Fruit fly (Drosophila melanogaster) whole organism, prepupa: ENCODE results near the gene Prosbeta2R2.

Experiments used
- CG10669 ChIP-seq: fragments of 200-800 bp; sonication (Bioruptor generic); optimal IDR thresholded peaks from 3 replicates; lab custom pipeline; 2018; ENCODE audit warnings: missing biosample characterization, mild to moderate bottlenecking, missing genetic modification characterization, moderate library complexity
- CG11294 ChIP-seq: fragments of 200-800 bp; sonication (Bioruptor generic); IDR thresholded peaks from 2 replicates; pipeline ENCODE4 v1.3.6; 2022; ENCODE audit warnings: missing biosample characterization, missing genetic modification characterization
- CG11762 ChIP-seq: fragments of 200-800 bp; sonication (Bioruptor generic); optimal IDR thresholded peaks from 3 replicates; lab custom pipeline; 2016; ENCODE audit warnings: missing biosample characterization, missing genetic modification characterization; ENCODE audit not compliant: insufficient read depth
- CG11902 ChIP-seq: fragments of 200-800 bp; sonication (Bioruptor generic); optimal IDR thresholded peaks from 3 replicates; lab custom pipeline; 2016; ENCODE audit warnings: missing biosample characterization, missing genetic modification characterization
- CG15336 ChIP-seq: fragments of 200-800 bp; sonication (Bioruptor generic); IDR thresholded peaks from 2 replicates; pipeline ENCODE4 v1.3.6; 2022; ENCODE audit warnings: missing biosample characterization, missing genetic modification characterization
- CG1621 ChIP-seq: fragments of 200-800 bp; sonication (Bioruptor generic); optimal IDR thresholded peaks from 3 replicates; lab custom pipeline; 2018; ENCODE audit warnings: missing biosample characterization, mild to moderate bottlenecking, missing genetic modification characterization
- CG16779 ChIP-seq: fragments of 200-800 bp; sonication (Bioruptor generic); optimal IDR thresholded peaks from 3 replicates; lab custom pipeline; 2017; ENCODE audit warnings: missing biosample characterization, mild to moderate bottlenecking, missing genetic modification characterization
- CG3032 ChIP-seq: fragments of 200-800 bp; optimal IDR thresholded peaks from 2 replicates; lab custom pipeline; 2019; ENCODE audit warnings: missing biosample characterization, mild to moderate bottlenecking, missing genetic modification characterization, moderate library complexity
- CG32006 ChIP-seq: fragments of 200-800 bp; sonication (Bioruptor generic); optimal IDR thresholded peaks from 3 replicates; lab custom pipeline; 2017; ENCODE audit warnings: missing biosample characterization, mild to moderate bottlenecking, missing genetic modification characterization
- CG34406 ChIP-seq: fragments of 200-800 bp; sonication (Bioruptor generic); optimal IDR thresholded peaks from 3 replicates; lab custom pipeline; 2016; ENCODE audit warnings: missing biosample characterization, missing genetic modification characterization
- CG3919 ChIP-seq: fragments of 200-800 bp; sonication (Bioruptor generic); optimal IDR thresholded peaks from 3 replicates; lab custom pipeline; 2016; ENCODE audit warnings: missing biosample characterization, missing genetic modification characterization
- CG6276 ChIP-seq: fragments of 200-800 bp; sonication (Bioruptor generic); optimal IDR thresholded peaks from 2 replicates; lab custom pipeline; 2017; ENCODE audit warnings: missing biosample characterization, mild to moderate bottlenecking, missing genetic modification characterization
- CG6808 ChIP-seq: fragments of 200-800 bp; sonication (Bioruptor generic); optimal IDR thresholded peaks from 3 replicates; lab custom pipeline; 2017; ENCODE audit warnings: missing biosample characterization, missing genetic modification characterization, mild to moderate bottlenecking, moderate library complexity, missing genetic modification reagents
- CG7368 ChIP-seq: fragments of 200-800 bp; sonication (Bioruptor generic); optimal IDR thresholded peaks from 3 replicates; lab custom pipeline; 2016; ENCODE audit warnings: missing biosample characterization, missing genetic modification characterization
- Eip93F ChIP-seq: fragments of 200-800 bp; sonication (Bioruptor generic); optimal IDR thresholded peaks from 2 replicates; lab custom pipeline; 2016; ENCODE audit warnings: missing biosample characterization, mild to moderate bottlenecking, missing genetic modification characterization
- Ets96B ChIP-seq: fragments of 200-800 bp; optimal IDR thresholded peaks from 2 replicates; lab custom pipeline; 2019; ENCODE audit warnings: missing biosample characterization, mild to moderate bottlenecking, missing genetic modification characterization, moderate library complexity
- Gug ChIP-seq: fragments of 200-800 bp; sonication (Bioruptor generic); IDR thresholded peaks from 2 replicates; pipeline ENCODE4 v1.3.6; 2022; ENCODE audit warnings: missing biosample characterization, missing genetic modification characterization
- Hr38 ChIP-seq: sonication (Bioruptor generic); optimal IDR thresholded peaks from 2 replicates; lab custom pipeline; 2016; ENCODE audit warnings: missing biosample characterization, missing genetic modification characterization
- Hr4 ChIP-seq: fragments of 200-800 bp; sonication (Bioruptor generic); optimal IDR thresholded peaks from 3 replicates; lab custom pipeline; 2016; ENCODE audit warnings: missing biosample characterization, missing genetic modification characterization
- Lpt ChIP-seq: fragments of 200-800 bp; sonication (Bioruptor generic); optimal IDR thresholded peaks from 3 replicates; lab custom pipeline; 2016; ENCODE audit warnings: missing biosample characterization, missing genetic modification characterization
- Met ChIP-seq: fragments of 200-800 bp; sonication (Bioruptor generic); optimal IDR thresholded peaks from 3 replicates; lab custom pipeline; 2016; ENCODE audit warnings: missing biosample characterization, missing genetic modification characterization
- OdsH ChIP-seq: fragments of 200-800 bp; sonication (Bioruptor generic); optimal IDR thresholded peaks from 3 replicates; lab custom pipeline; 2016; ENCODE audit warnings: missing biosample characterization, missing genetic modification characterization
- Smox ChIP-seq: fragments of 200-800 bp; sonication (Bioruptor generic); optimal IDR thresholded peaks from 3 replicates; lab custom pipeline; 2016; ENCODE audit warnings: missing biosample characterization, missing genetic modification characterization
- Sox102F ChIP-seq: fragments of 200-800 bp; sonication (Bioruptor generic); optimal IDR thresholded peaks from 2 replicates; lab custom pipeline; 2016; ENCODE audit warnings: missing biosample characterization, mild to moderate bottlenecking, missing genetic modification characterization
- Sox14 ChIP-seq: fragments of 200-800 bp; sonication (Bioruptor generic); optimal IDR thresholded peaks from 3 replicates; lab custom pipeline; 2016; ENCODE audit warnings: missing biosample characterization, missing genetic modification characterization
- achi ChIP-seq: fragments of 200-800 bp; sonication (Bioruptor generic); optimal IDR thresholded peaks from 3 replicates; lab custom pipeline; 2016; ENCODE audit warnings: missing biosample characterization, missing genetic modification characterization
- dac ChIP-seq: fragments of 200-800 bp; sonication (Bioruptor generic); optimal IDR thresholded peaks from 2 replicates; lab custom pipeline; 2017; ENCODE audit warnings: missing biosample characterization, mild to moderate bottlenecking, missing genetic modification characterization
- dsx ChIP-seq: fragments of 200-800 bp; optimal IDR thresholded peaks from 3 replicates; lab custom pipeline; 2019; ENCODE audit warnings: missing biosample characterization, mild to moderate bottlenecking, missing genetic modification characterization, moderate library complexity; ENCODE audit not compliant: poor library complexity, severe bottlenecking
- fd85E ChIP-seq: fragments of 200-800 bp; sonication (Bioruptor generic); optimal IDR thresholded peaks from 3 replicates; lab custom pipeline; 2016; ENCODE audit warnings: missing biosample characterization, missing genetic modification characterization
- fkh ChIP-seq: fragments of 200-800 bp; sonication (Bioruptor generic); optimal IDR thresholded peaks from 3 replicates; lab custom pipeline; 2017; ENCODE audit warnings: missing biosample characterization, mild to moderate bottlenecking, missing genetic modification characterization, moderate library complexity
- lz ChIP-seq: fragments of 200-800 bp; sonication (Bioruptor generic); optimal IDR thresholded peaks from 3 replicates; lab custom pipeline; 2016; ENCODE audit warnings: missing biosample characterization, missing genetic modification characterization
- net ChIP-seq: fragments of 200-800 bp; sonication (Bioruptor generic); optimal IDR thresholded peaks from 3 replicates; lab custom pipeline; 2016; ENCODE audit warnings: missing biosample characterization, missing genetic modification characterization
- pdm3 ChIP-seq: fragments of 200-800 bp; sonication (Bioruptor generic); optimal IDR thresholded peaks from 3 replicates; lab custom pipeline; 2016; ENCODE audit warnings: missing biosample characterization, missing genetic modification characterization
- spab ChIP-seq: fragments of 200-800 bp; sonication (Bioruptor generic); optimal IDR thresholded peaks from 2 replicates; lab custom pipeline; 2017; ENCODE audit warnings: missing biosample characterization, mild to moderate bottlenecking, missing genetic modification characterization, missing genetic modification reagents
- topi ChIP-seq: fragments of 200-800 bp; sonication (Bioruptor generic); optimal IDR thresholded peaks from 3 replicates; lab custom pipeline; 2016; ENCODE audit warnings: missing biosample characterization, missing genetic modification characterization
- vri ChIP-seq: fragments of 200-800 bp; sonication (Bioruptor generic); optimal IDR thresholded peaks from 3 replicates; lab custom pipeline; 2016; ENCODE audit warnings: missing biosample characterization, mild to moderate bottlenecking, missing genetic modification characterization

Gene Prosbeta2R2

DNA sequence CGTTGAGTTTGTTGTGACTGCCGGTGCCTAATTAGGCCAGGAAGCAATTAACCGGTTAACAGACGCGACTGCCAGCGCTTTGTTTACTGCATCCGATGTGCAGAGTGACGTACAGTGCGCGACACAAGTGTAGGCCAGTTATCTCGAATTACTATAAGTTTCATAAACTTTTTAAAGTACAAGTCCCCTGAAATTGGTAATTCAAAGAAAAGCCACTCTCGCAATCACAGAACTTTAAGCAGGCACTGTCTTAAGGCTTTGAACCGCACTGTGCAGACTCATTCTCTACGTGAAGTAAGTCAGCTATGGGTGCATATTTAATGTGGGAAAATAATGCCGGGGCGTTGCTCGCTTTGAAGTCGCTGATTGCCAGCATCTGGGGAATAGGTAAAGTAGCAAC lies 9.8 kb downstream of the Prosbeta2R2 start (continued):
- TF ChIP-seq Lpt (GFP tag; lab: Kevin White, UChicago) (peak; percentile 88), Hr4 (GFP tag; lab: Kevin White, UChicago) (peak; percentile 93), Eip93F (GFP tag; lab: Kevin White, UChicago) (no peak), CG11902 (GFP tag; lab: Kevin White, UChicago) (peak; percentile 88), topi (GFP tag; lab: Kevin White, UChicago) (peak; percentile 82), Sox14 (peak; percentile 91), CG7368 (GFP tag; lab: Kevin White, UChicago) (peak; percentile 90), Met (GFP tag; lab: Kevin White, UChicago) (peak; percentile 82), CG6276 (GFP tag; lab: Kevin White, UChicago) (peak; percentile 89), CG32006 (GFP tag; lab: Kevin White, UChicago) (peak; percentile 94), CG10669 (GFP tag; lab: Kevin White, UChicago) (peak; percentile 86), CG11294 (peak; percentile 89), CG3919 (GFP tag; lab: Kevin White, UChicago) (peak; percentile 94), net (peak; percentile 92), spab (GFP tag; lab: Kevin White, UChicago) (peak; percentile 81), Hr38 (peak; percentile 37), CG1621 (tag; lab: Kevin White, UChicago) (no peak), pdm3 (GFP tag; lab: Kevin White, UChicago) (peak; percentile 94), dac (GFP tag; lab: Kevin White, UChicago) (peak; percentile 84), achi (GFP tag; lab: Kevin White, UChicago) (peak; percentile 91), fkh (no peak), CG16779 (tag; lab: Kevin White, UChicago) (peak; percentile 76), CG34406 (GFP tag; lab: Kevin White, UChicago) (peak; percentile 84), CG6808 (GFP tag; lab: Kevin White, UChicago) (peak; percentile 84), dsx (peak; percentile 76), CG11762 (peak; percentile 83), vri (GFP tag; lab: Kevin White, UChicago) (peak; percentile 52), OdsH (GFP tag; lab: Kevin White, UChicago) (peak; percentile 92), Sox102F (GFP tag; lab: Kevin White, UChicago) (peak; percentile 73), Smox (peak; percentile 64), Ets96B (peak; percentile 86), fd85E (GFP tag; lab: Kevin White, UChicago) (peak; percentile 76), CG3032 (tag; lab: Kevin White, UChicago) (peak; percentile 84)

DNA sequence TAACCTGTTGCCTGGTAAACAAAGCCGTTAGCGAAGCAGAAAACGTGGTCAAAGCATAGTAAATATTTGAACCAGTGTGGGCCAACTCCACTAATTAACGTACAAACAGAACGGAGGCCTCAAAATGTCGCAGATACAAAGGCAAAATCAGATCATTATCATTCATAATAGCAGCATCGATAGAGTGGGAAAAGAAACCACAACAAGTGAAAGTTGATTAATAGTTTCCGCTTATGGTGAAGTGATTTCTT lies 11.3 kb downstream of the Prosbeta2R2 start:
- TF ChIP-seq CG6808 (GFP tag; lab: Kevin White, UChicago), result no peak
- TF ChIP-seq fkh, result peak; percentile 65
- TF ChIP-seq, all 60 proteins: peak for 1

- no peak for TF ChIP-seq Gug (GFP tag; lab: Robert Waterston, UW)
- no peak for TF ChIP-seq Hr38
- TF ChIP-seq CG15336, result no peak
- peak; percentile 63 for TF ChIP-seq fkh
- TF ChIP-seq CG7368 (GFP tag; lab: Kevin White, UChicago), result no peak
- no peak for TF ChIP-seq lz (GFP tag; lab: Kevin White, UChicago)
- no peak for TF ChIP-seq CG32006 (GFP tag; lab: Kevin White, UChicago)
- no peak for TF ChIP-seq CG10669 (GFP tag; lab: Kevin White, UChicago)
- no peak for TF ChIP-seq CG1621 (tag; lab: Kevin White, UChicago)
- TF ChIP-seq vri (GFP tag; lab: Kevin White, UChicago), result peak; percentile 23
- TF ChIP-seq, all 60 proteins: peak for 2
Observed at dm6 chr3R:5207277-5208114, 11.8 kb downstream of the Prosbeta2R2 start.
